Fruit fly (Drosophila melanogaster): ENCODE results near the gene CG31751.

The CG31751 gene

DNA sequence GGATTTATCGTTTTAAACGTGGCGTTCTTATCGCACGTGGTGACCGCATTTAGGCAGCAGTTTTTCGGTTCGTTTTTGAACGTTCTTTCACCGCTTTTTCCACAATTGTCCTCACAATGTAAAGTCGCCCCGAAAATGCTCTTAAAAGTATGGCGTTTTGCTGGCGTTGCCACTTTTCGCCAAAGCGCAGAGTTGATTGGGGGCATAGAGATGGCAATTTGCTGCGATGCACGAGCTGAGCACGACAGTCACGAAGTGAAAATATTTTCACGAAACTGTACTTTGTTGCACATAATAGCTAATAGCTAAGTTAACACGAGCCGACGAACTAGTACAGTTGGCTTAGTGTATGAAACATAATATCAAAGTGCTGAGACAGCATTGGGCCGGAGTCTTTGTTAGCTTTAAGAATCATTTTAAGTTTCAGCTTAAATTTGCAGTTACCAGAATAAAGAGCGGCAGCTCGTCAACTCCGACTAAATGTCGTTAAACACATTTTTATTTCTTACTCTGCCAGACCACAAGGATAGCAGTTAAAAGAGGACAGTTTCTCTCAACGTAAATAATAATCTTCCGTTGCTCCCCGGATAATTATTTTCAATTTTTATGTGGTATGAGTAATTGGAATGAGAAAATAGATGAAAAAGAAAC lies 11.8 kb downstream of the CG31751 start, which contains the start of gene msl-1 (continued):
- TF ChIP-seq Fer1 (GFP tag; optimal IDR thresholded peaks at IDR 0.05) (no peak), tup (GFP tag; optimal IDR thresholded peaks at IDR 0.05) (no peak), cwo (GFP tag; optimal IDR thresholded peaks at IDR 0.05) (no peak), Chrac-16 (GFP tag; optimal IDR thresholded peaks at IDR 0.05) (no peak), gcm2 (GFP tag; optimal IDR thresholded peaks at IDR 0.05) (no peak), NC2α (GFP tag; optimal IDR thresholded peaks at IDR 0.05) (no peak), CG14667 (GFP tag; IDR thresholded peaks at IDR 0.05) (0 out of 2 replicates have a peak, but pooled peaks have one; percentile 10), Dll (GFP tag; IDR thresholded peaks at IDR 0.05; ENCODE audit: partially characterized antibody) (peak; percentile 84), lmd (GFP tag; IDR thresholded peaks at IDR 0.05) (peak; percentile 41; the same call in 1 of the 2 replicates), CG10431 (GFP tag; optimal IDR thresholded peaks at IDR 0.05) (no peak), Bteb2 (GFP tag; optimal IDR thresholded peaks at IDR 0.05) (peak; percentile 39), ranshi (GFP tag; IDR thresholded peaks at IDR 0.05) (no peak), Rx (GFP tag; IDR thresholded peaks at IDR 0.05) (no peak), jigr1 (GFP tag; IDR thresholded peaks at IDR 0.05) (no peak), nom (GFP tag; optimal IDR thresholded peaks at IDR 0.05) (no peak), CG1792 (GFP tag; optimal IDR thresholded peaks at IDR 0.05) (no peak), CG12104 (GFP tag; optimal IDR thresholded peaks at IDR 0.05) (no peak), org-1 (GFP tag; optimal IDR thresholded peaks at IDR 0.05) (no peak), prd (optimal IDR thresholded peaks at IDR 0.05) (no peak), prd (GFP tag; IDR thresholded peaks at IDR 0.05) (peak; percentile 61), CG34376 (GFP tag; optimal IDR thresholded peaks at IDR 0.05) (no peak), ci (GFP tag; IDR thresholded peaks at IDR 0.05) (peak; percentile 47; the same call in 1 of the 3 replicates), cas (GFP tag; IDR thresholded peaks at IDR 0.05) (no peak), CG7839 (tag; optimal IDR thresholded peaks at IDR 0.05) (no peak), CG10267 (tag; optimal IDR thresholded peaks at IDR 0.05) (no peak), amos (GFP tag; IDR thresholded peaks at IDR 0.05; ENCODE audit: partially characterized antibody) (peak; percentile 98), E2f2 (GFP tag; IDR thresholded peaks at IDR 0.05) (peak; percentile 44; the same call in 1 of the 2 replicates), peb (GFP tag; IDR thresholded peaks at IDR 0.05) (no peak), NfI (GFP tag; optimal IDR thresholded peaks at IDR 0.05) (peak; percentile 40), CG18476 (GFP tag; optimal IDR thresholded peaks at IDR 0.05) (no peak), CkIIα-i1 (GFP tag; IDR thresholded peaks at IDR 0.05) (no peak), CG2678 (tag; optimal IDR thresholded peaks at IDR 0.05) (no peak), CG12299 (tag; optimal IDR thresholded peaks at IDR 0.05) (no peak), Fer2 (tag; optimal IDR thresholded peaks at IDR 0.05) (no peak), CG10462 (GFP tag; optimal IDR thresholded peaks at IDR 0.05) (no peak), pnt (GFP tag; optimal IDR thresholded peaks at IDR 0.05) (peak; percentile 4), C15 (GFP tag; IDR thresholded peaks at IDR 0.05) (no peak), Hr3 (GFP tag; optimal IDR thresholded peaks at IDR 0.05) (peak; percentile 12), bsh (GFP tag; optimal IDR thresholded peaks at IDR 0.05) (no peak), so (GFP tag; IDR thresholded peaks at IDR 0.05) (no peak), Ravus (GFP tag; IDR thresholded peaks at IDR 0.05) (no peak), zen2 (GFP tag; IDR thresholded peaks at IDR 0.05; ENCODE audit: partially characterized antibody) (peak; percentile 95), gce (GFP tag; IDR thresholded peaks at IDR 0.05) (no peak), sob (GFP tag; IDR thresholded peaks at IDR 0.05) (peak; percentile 62; the same call in 1 of the 2 replicates), CG4424 (GFP tag; optimal IDR thresholded peaks at IDR 0.05) (no peak), Dad (GFP tag; optimal IDR thresholded peaks at IDR 0.05) (no peak), CG3838 (GFP tag; optimal IDR thresholded peaks at IDR 0.05) (no peak), dimm (GFP tag; IDR thresholded peaks at IDR 0.05) (no peak), nmo (GFP tag; optimal IDR thresholded peaks at IDR 0.05) (peak; percentile 43), CG13624 (GFP tag; optimal IDR thresholded peaks at IDR 0.05) (peak; percentile 30), tio (GFP tag; optimal IDR thresholded peaks at IDR 0.05) (no peak)

All from whole organism, embryonic.